Worm (Caenorhabditis elegans) whole organism, L2 larva: Measurements from ENCODE around the gene C14E2.5.

Experiments used
- C34F6.9 ChIP-seq: fragments of 150-350 bp; optimal IDR thresholded peaks from 2 replicates; lab custom pipeline; 2014; ENCODE audit warnings: missing biosample characterization, missing genetic modification characterization
- R02D3.7 ChIP-seq: fragments of 150-350 bp; optimal IDR thresholded peaks from 2 replicates; lab custom pipeline; 2014; ENCODE audit warnings: missing biosample characterization, missing genetic modification characterization
- Y55F3AM.14 ChIP-seq: fragments of 200-800 bp; sonication (Bioruptor generic); optimal IDR thresholded peaks from 2 replicates; lab custom pipeline; 2018; ENCODE audit warnings: mild to moderate bottlenecking, missing genetic modification characterization, missing compliant biosample characterization
- ZK546.5 ChIP-seq: sonication (generic microtip); optimal IDR thresholded peaks from 2 replicates; lab custom pipeline; 2017; ENCODE audit warnings: missing biosample characterization, missing genetic modification characterization
- alr-1 ChIP-seq: fragments of 150-350 bp; optimal IDR thresholded peaks from 2 replicates; lab custom pipeline; 2014; ENCODE audit warnings: missing biosample characterization, missing genetic modification characterization
- aly-2 ChIP-seq: fragments of 150-350 bp; optimal IDR thresholded peaks from 2 replicates; lab custom pipeline; 2014; ENCODE audit warnings: missing biosample characterization, missing genetic modification characterization
- ama-1 ChIP-seq: fragments of 150-350 bp; optimal IDR thresholded peaks from 2 replicates; lab custom pipeline; 2018; ENCODE audit warnings: inconsistent platforms
- blmp-1 ChIP-seq: sonication (generic microtip); optimal IDR thresholded peaks from 2 replicates; lab custom pipeline; 2017; ENCODE audit warnings: missing genetic modification characterization, mild to moderate bottlenecking, missing compliant biosample characterization, antibody characterized with exemption, moderate library complexity; ENCODE audit not compliant: insufficient read depth
- ceh-82 ChIP-seq: fragments of 150-350 bp; optimal IDR thresholded peaks from 2 replicates; lab custom pipeline; 2014; ENCODE audit warnings: missing biosample characterization, missing genetic modification characterization
- crh-2 ChIP-seq: sonication (generic microtip); optimal IDR thresholded peaks from 2 replicates; lab custom pipeline; 2017; ENCODE audit warnings: missing biosample characterization, missing genetic modification characterization
- egl-27 ChIP-seq: sonication (generic microtip); optimal IDR thresholded peaks from 3 replicates; lab custom pipeline; 2017; ENCODE audit warnings: missing biosample characterization, missing genetic modification reagents, missing genetic modification characterization
- elt-1 ChIP-seq: fragments of 150-350 bp; optimal IDR thresholded peaks from 2 replicates; lab custom pipeline; 2014; ENCODE audit warnings: missing biosample characterization, missing genetic modification characterization
- elt-3 ChIP-seq: sonication (generic microtip); optimal IDR thresholded peaks from 2 replicates; lab custom pipeline; 2017; ENCODE audit warnings: missing biosample characterization, missing genetic modification characterization
- gmeb-1 ChIP-seq: fragments of 150-350 bp; optimal IDR thresholded peaks from 2 replicates; lab custom pipeline; 2014; ENCODE audit warnings: missing biosample characterization, missing genetic modification characterization
- lin-11 ChIP-seq: fragments of 150-350 bp; sonication (generic microtip); optimal IDR thresholded peaks from 2 replicates; lab custom pipeline; 2014; ENCODE audit warnings: missing biosample characterization, missing genetic modification characterization, inconsistent platforms, mixed read lengths
- lin-13 ChIP-seq: fragments of 150-350 bp; optimal IDR thresholded peaks from 2 replicates; lab custom pipeline; 2014; ENCODE audit warnings: missing biosample characterization, missing genetic modification reagents, missing genetic modification characterization
- lin-39 ChIP-seq: fragments of 150-350 bp; optimal IDR thresholded peaks from 2 replicates; lab custom pipeline; 2014; ENCODE audit warnings: missing biosample characterization, missing genetic modification reagents, missing genetic modification characterization
- lsy-2 ChIP-seq, 2 experiments: fragments of 150-350 bp in 1 of 2; sonication (generic microtip) in 1 of 2; optimal IDR thresholded peaks; 2 replicates each; lab custom pipeline; 2014 to 2017; ENCODE audit warnings: missing biosample characterization in 2 of 2, missing genetic modification characterization in 2 of 2
- mab-5 ChIP-seq: fragments of 150-350 bp; optimal IDR thresholded peaks from 2 replicates; lab custom pipeline; 2014; ENCODE audit warnings: missing biosample characterization, missing genetic modification characterization
- mbf-1 ChIP-seq: sonication (generic microtip); optimal IDR thresholded peaks from 2 replicates; lab custom pipeline; 2017; ENCODE audit warnings: missing biosample characterization, missing genetic modification characterization
- mdl-1 ChIP-seq, 2 experiments: fragments of 150-350 bp in 1 of 2; sonication (generic microtip) in 1 of 2; optimal IDR thresholded peaks; 2 replicates each; lab custom pipeline; 2017; ENCODE audit warnings: missing biosample characterization in 2 of 2, missing genetic modification characterization in 2 of 2
- nhr-10 ChIP-seq: sonication (generic microtip); optimal IDR thresholded peaks from 2 replicates; lab custom pipeline; 2017; ENCODE audit warnings: missing biosample characterization, missing genetic modification characterization
- nhr-11 ChIP-seq: fragments of 150-350 bp; optimal IDR thresholded peaks from 2 replicates; lab custom pipeline; 2014; ENCODE audit warnings: missing biosample characterization, missing genetic modification characterization
- nhr-129 ChIP-seq: fragments of 150-350 bp; optimal IDR thresholded peaks from 2 replicates; lab custom pipeline; 2014; ENCODE audit warnings: missing biosample characterization, missing genetic modification characterization
- nhr-21 ChIP-seq: fragments of 150-350 bp; optimal IDR thresholded peaks from 2 replicates; lab custom pipeline; 2014; ENCODE audit warnings: missing biosample characterization, missing genetic modification characterization
- nhr-23 ChIP-seq: fragments of 150-350 bp; optimal IDR thresholded peaks from 2 replicates; lab custom pipeline; 2014; ENCODE audit warnings: missing biosample characterization, missing genetic modification reagents, missing genetic modification characterization
- nhr-237 ChIP-seq: fragments of 150-350 bp; optimal IDR thresholded peaks from 2 replicates; lab custom pipeline; 2014; ENCODE audit warnings: missing biosample characterization, missing genetic modification characterization
- nhr-25 ChIP-seq: fragments of 150-350 bp; sonication (generic microtip); optimal IDR thresholded peaks from 3 replicates; lab custom pipeline; 2014; ENCODE audit warnings: missing biosample characterization, missing genetic modification characterization
- nhr-6 ChIP-seq: fragments of 150-350 bp; optimal IDR thresholded peaks from 2 replicates; lab custom pipeline; 2014; ENCODE audit warnings: missing biosample characterization, missing genetic modification characterization
- nhr-77 ChIP-seq: fragments of 150-350 bp; optimal IDR thresholded peaks from 2 replicates; lab custom pipeline; 2014; ENCODE audit warnings: missing biosample characterization, missing genetic modification characterization
- peb-1 ChIP-seq: fragments of 150-350 bp; optimal IDR thresholded peaks from 2 replicates; lab custom pipeline; 2014; ENCODE audit warnings: missing biosample characterization, missing genetic modification characterization
- sem-4 ChIP-seq: fragments of 150-350 bp; optimal IDR thresholded peaks from 2 replicates; lab custom pipeline; 2014; ENCODE audit warnings: missing biosample characterization, missing genetic modification reagents, missing genetic modification characterization
- skn-1 ChIP-seq: sonication (generic microtip); optimal IDR thresholded peaks from 2 replicates; lab custom pipeline; 2017; ENCODE audit warnings: missing biosample characterization, missing genetic modification characterization
- sma-3 ChIP-seq: sonication (generic microtip); optimal IDR thresholded peaks from 2 replicates; lab custom pipeline; 2016; ENCODE audit warnings: missing genetic modification reagents, missing genetic modification characterization, missing compliant biosample characterization
- sma-9 ChIP-seq, 2 experiments: fragments of 150-350 bp in 1 of 2; sonication (generic microtip) in 1 of 2; optimal IDR thresholded peaks; 2 replicates each; lab custom pipeline; 2014 to 2016; ENCODE audit warnings: missing genetic modification characterization in 2 of 2, mild to moderate bottlenecking in 1 of 2, missing biosample characterization in 1 of 2, missing compliant biosample characterization in 1 of 2, missing genetic modification reagents in 1 of 2, moderate library complexity in 1 of 2
- snpc-4 ChIP-seq: fragments of 150-350 bp; optimal IDR thresholded peaks from 2 replicates; lab custom pipeline; 2014; ENCODE audit warnings: missing biosample characterization, missing genetic modification characterization
- unc-39 ChIP-seq: fragments of 150-350 bp; optimal IDR thresholded peaks from 2 replicates; lab custom pipeline; 2014; ENCODE audit warnings: missing biosample characterization, missing genetic modification characterization
- unc-55 ChIP-seq: fragments of 150-350 bp; sonication (generic microtip); optimal IDR thresholded peaks from 3 replicates; lab custom pipeline; 2014; ENCODE audit warnings: missing biosample characterization, missing genetic modification reagents, missing genetic modification characterization
- unc-62 ChIP-seq: fragments of 150-350 bp; optimal IDR thresholded peaks from 2 replicates; lab custom pipeline; 2014; ENCODE audit warnings: missing biosample characterization, missing genetic modification reagents, missing genetic modification characterization
- ztf-1 ChIP-seq: fragments of 200-800 bp; sonication (Bioruptor generic); conservative IDR thresholded peaks from 2 replicates; pipeline ENCODE4 v1.3.6; 2022; ENCODE audit warnings: missing genetic modification characterization, missing compliant biosample characterization
- ztf-4 ChIP-seq: fragments of 150-350 bp; optimal IDR thresholded peaks from 2 replicates; lab custom pipeline; 2014; ENCODE audit warnings: missing biosample characterization, missing genetic modification characterization

C14E2.5 gene

DNA sequence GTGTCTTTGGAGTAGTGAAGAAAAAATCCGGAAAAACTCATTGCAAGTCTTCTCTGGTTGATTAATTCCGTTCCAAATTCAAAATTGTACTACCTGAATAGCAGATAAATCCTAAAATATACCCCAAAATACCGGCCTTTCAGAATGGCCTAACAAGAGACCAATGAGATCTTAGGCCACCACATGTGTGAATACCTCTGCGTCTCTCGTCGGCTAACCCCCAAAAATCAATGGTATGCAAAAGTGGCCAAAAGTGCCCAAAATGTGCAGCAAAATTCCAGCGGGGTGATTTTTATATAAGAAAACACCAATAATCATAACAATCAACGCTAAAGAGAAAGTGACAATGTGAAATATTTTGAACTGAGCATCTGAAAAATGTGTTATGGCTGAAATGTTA, 28.5 kb upstream of the C14E2.5 start, which contains the start of gene T26C11.9:
Gene T26C11.9 (minus strand): TSS at position 254 of the 400 bp plus-strand sequence.
- TF ChIP-seq ztf-4 (no peak), unc-39 (no peak), peb-1 (no peak), Y55F3AM.14 (GFP tag; lab: Kevin White, UChicago) (no peak), crh-2 (tag; lab: Kevin White, UChicago) (peak; percentile 25), snpc-4 (tag; lab: Kevin White, UChicago) (no peak), mdl-1 (tag; optimal IDR thresholded peaks at IDR 0.05; lab: Kevin White, UChicago) (no peak), ZK546.5 (no peak), mbf-1 (tag; lab: Kevin White, UChicago) (no peak), lin-39 (tag; lab: Kevin White, UChicago) (no peak), ceh-82 (tag; lab: Kevin White, UChicago) (no peak), blmp-1 (peak; percentile 22), mab-5 (tag; lab: Kevin White, UChicago) (no peak), lsy-2 (tag; optimal IDR thresholded peaks at IDR 0.05; lab: Kevin White, UChicago) (peak in 1 of 2 experiments; percentile 46), elt-3 (tag; lab: Kevin White, UChicago) (no peak), C34F6.9 (tag; lab: Kevin White, UChicago) (peak; percentile 56), sma-9 (GFP tag; optimal IDR thresholded peaks at IDR 0.05; lab: Kevin White, UChicago) (no peak), sma-9 (tag; optimal IDR thresholded peaks at IDR 0.05; lab: Kevin White, UChicago) (no peak), nhr-129 (tag; lab: Kevin White, UChicago) (peak; percentile 37), lin-13 (GFP tag; lab: Kevin White, UChicago) (no peak), sem-4 (tag; lab: Kevin White, UChicago) (no peak), skn-1 (tag; lab: Kevin White, UChicago) (no peak), nhr-77 (tag; lab: Kevin White, UChicago) (no peak), alr-1 (tag; lab: Kevin White, UChicago) (no peak), gmeb-1 (tag; lab: Kevin White, UChicago) (peak; percentile 26), unc-55 (GFP tag; lab: Kevin White, UChicago) (peak; percentile 61), unc-62 (GFP tag; lab: Kevin White, UChicago) (no peak)

DNA sequence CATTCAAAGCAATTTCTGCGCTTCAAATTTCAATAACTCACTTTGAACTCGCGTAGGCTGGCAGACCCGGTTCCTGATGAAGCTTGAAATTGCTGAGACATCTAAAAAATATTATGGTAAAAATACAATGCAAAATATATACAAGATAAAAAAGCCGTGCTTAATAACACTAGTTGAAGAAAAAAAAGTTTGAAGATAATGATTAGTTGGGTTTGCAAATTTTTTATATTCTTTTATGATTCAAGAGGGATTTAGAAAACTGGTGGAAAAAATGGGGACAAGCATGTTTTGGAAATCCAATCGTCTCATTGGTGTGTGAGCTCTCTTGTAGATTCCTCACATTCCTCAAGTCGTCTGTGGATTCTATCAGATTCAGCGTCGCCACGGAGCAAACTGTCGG, 27.5 kb upstream of the C14E2.5 start, which contains the start of gene ceh-21:
Gene ceh-21 (minus strand): TSS at position 101 of the 400 bp plus-strand sequence.
- no peak for TF ChIP-seq nhr-25 (tag; lab: Kevin White, UChicago)
- TF ChIP-seq, all 48 proteins: peak for 0

DNA sequence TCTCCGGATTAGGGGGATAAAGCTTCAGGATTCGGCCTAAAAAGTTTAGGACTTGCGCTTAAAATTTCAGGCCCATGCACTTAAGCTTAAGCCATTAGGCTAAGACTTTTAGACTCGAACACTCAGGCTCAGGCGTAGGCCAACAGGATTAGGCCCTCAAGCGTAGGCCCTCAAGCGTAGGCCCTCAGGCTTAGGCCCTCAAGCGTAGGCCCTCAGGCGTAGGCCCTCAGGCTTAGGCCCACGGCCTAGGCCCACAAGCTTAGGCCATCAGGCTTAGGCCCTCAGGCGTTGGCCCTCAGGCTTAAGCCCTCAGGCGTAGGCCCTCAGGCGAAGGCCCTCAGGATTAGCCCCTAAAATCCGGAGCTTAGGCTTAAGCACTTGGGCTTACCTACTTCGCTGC, 25.4 kb upstream of the C14E2.5 start:
- TF ChIP-seq ZK546.5 = no peak
- TF ChIP-seq ztf-1 = 0 out of 2 replicates have a peak, but pooled peaks have one; percentile 57
- TF ChIP-seq, all 48 proteins: peak for 1

DNA sequence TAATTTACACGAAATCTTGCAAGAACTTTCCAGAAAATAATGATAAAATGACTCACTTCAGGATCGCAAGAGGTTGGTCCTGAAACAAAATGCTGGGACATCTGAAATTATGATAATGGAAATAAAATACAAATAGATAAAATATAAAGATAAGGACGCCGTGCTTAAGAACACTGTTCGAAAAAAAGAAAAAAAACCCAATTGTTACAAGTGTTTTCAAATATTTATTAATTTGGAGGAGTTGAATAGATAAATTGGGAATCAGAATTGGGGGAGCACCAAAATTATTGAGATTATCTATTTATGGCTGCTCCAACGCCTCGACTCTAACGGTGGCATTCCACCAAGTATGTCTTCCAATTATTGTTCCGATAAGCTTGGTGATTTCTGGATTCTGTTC, 23.4 kb upstream of the C14E2.5 start, which contains the start of gene ceh-41:
Gene ceh-41 (minus strand): TSS at position 101 of the 400 bp plus-strand sequence.
- TF ChIP-seq ama-1 (lab: Kevin White, UChicago) (no peak), ceh-82 (tag; lab: Kevin White, UChicago) (no peak), unc-55 (GFP tag; lab: Kevin White, UChicago) (no peak), nhr-237 (tag; lab: Kevin White, UChicago) (no peak), sma-3 (no peak), unc-39 (no peak), mbf-1 (tag; lab: Kevin White, UChicago) (no peak), nhr-6 (no peak), crh-2 (tag; lab: Kevin White, UChicago) (no peak), nhr-21 (no peak), C34F6.9 (tag; lab: Kevin White, UChicago) (no peak), skn-1 (tag; lab: Kevin White, UChicago) (no peak), blmp-1 (no peak), snpc-4 (tag; lab: Kevin White, UChicago) (no peak), Y55F3AM.14 (GFP tag; lab: Kevin White, UChicago) (no peak), mab-5 (tag; lab: Kevin White, UChicago) (no peak), egl-27 (tag; lab: Kevin White, UChicago) (no peak)

DNA sequence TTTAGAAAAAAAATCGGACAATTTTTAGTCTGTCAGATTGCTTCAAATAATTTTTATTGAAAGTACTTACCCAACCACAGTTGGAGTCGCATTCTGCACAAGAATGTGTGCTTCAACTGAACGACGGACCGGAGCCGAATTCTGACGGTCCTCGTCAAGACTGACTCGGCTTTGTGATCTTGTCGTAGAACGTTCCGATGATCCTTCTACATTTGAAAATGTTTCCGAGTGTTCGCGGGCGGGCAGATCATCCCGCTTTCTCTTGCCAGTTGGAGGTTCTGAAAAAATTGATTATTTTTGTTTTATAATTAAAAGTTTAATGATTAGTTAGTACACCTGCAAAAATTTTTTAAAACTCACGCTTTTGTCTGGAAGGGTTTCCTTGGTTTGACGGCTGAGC, 22.5 kb upstream of the C14E2.5 start:
- TF ChIP-seq unc-39 = no peak
- TF ChIP-seq aly-2 (tag; lab: Kevin White, UChicago) = no peak
- no peak for TF ChIP-seq lin-11 (tag; lab: Kevin White, UChicago)
- no peak for TF ChIP-seq nhr-11
- TF ChIP-seq Y55F3AM.14 (GFP tag; lab: Kevin White, UChicago) = no peak
- TF ChIP-seq nhr-23 (tag; lab: Kevin White, UChicago) = no peak
- no peak for TF ChIP-seq ceh-82 (tag; lab: Kevin White, UChicago)
- no peak for TF ChIP-seq gmeb-1 (tag; lab: Kevin White, UChicago)
- TF ChIP-seq nhr-25 (tag; lab: Kevin White, UChicago) = no peak
- TF ChIP-seq skn-1 (tag; lab: Kevin White, UChicago) = no peak
- no peak for TF ChIP-seq lsy-2 (tag; optimal IDR thresholded peaks at IDR 0.05; lab: Kevin White, UChicago)
- TF ChIP-seq elt-1 = no peak
- no peak for TF ChIP-seq R02D3.7 (tag; lab: Kevin White, UChicago)
- no peak for TF ChIP-seq mdl-1 (tag; optimal IDR thresholded peaks at IDR 0.05; lab: Kevin White, UChicago)
- no peak for TF ChIP-seq mbf-1 (tag; lab: Kevin White, UChicago)
- TF ChIP-seq nhr-10 (tag; lab: Kevin White, UChicago) = no peak
- no peak for TF ChIP-seq blmp-1
- TF ChIP-seq ama-1 (lab: Kevin White, UChicago) = no peak
